Fruit fly (Drosophila melanogaster): ENCODE data around the gene CG2961.

dm6 chrX:10233065-10233464 is at the start of gene CG2961:
- no peak for TF ChIP-seq CG31627 (GFP tag; optimal IDR thresholded peaks at IDR 0.05)
- no peak for TF ChIP-seq CG6792 (GFP tag; optimal IDR thresholded peaks at IDR 0.05)
- TF ChIP-seq CG6808 (GFP tag; optimal IDR thresholded peaks at IDR 0.05), result no peak
- no peak for TF ChIP-seq Blimp-1 (GFP tag; optimal IDR thresholded peaks at IDR 0.05)
- peak; percentile 2 for TF ChIP-seq acj6 (GFP tag; optimal IDR thresholded peaks at IDR 0.05)
- no peak for TF ChIP-seq cyc (GFP tag; optimal IDR thresholded peaks at IDR 0.05)
- TF ChIP-seq ss (GFP tag; optimal IDR thresholded peaks at IDR 0.05), result no peak
- no peak for TF ChIP-seq CG16779 (tag; optimal IDR thresholded peaks at IDR 0.05)
- peak; percentile 2 for TF ChIP-seq pdm3 (GFP tag; optimal IDR thresholded peaks at IDR 0.05)
- no peak for TF ChIP-seq Hr38 (GFP tag; optimal IDR thresholded peaks at IDR 0.05)
